Fruit fly (Drosophila melanogaster) whole organism, embryonic: ENCODE results near the gene CG8173.
A peak's percentile ranks its signal among the peaks of the same experiment; 100 is the strongest.

Experiments used
- Abd-B ChIP-seq: fragments of 200-800 bp; sonication (Bioruptor generic); optimal IDR thresholded peaks from 2 replicates; lab custom pipeline; 2018; ENCODE audit warnings: missing biosample characterization, mild to moderate bottlenecking, missing genetic modification characterization, moderate library complexity
- Asciz ChIP-seq: fragments of 200-800 bp; sonication (Bioruptor generic); optimal IDR thresholded peaks from 2 replicates; lab custom pipeline; 2017; ENCODE audit warnings: missing biosample characterization, mild to moderate bottlenecking, missing genetic modification characterization, missing genetic modification reagents
- Bteb2 ChIP-seq: fragments of 200-800 bp; sonication (Bioruptor generic); optimal IDR thresholded peaks from 2 replicates; lab custom pipeline; 2016; ENCODE audit warnings: missing biosample characterization, missing genetic modification characterization
- CG12299 ChIP-seq: fragments of 200-800 bp; sonication (Bioruptor generic); optimal IDR thresholded peaks from 2 replicates; lab custom pipeline; 2018; ENCODE audit warnings: missing biosample characterization, mild to moderate bottlenecking, missing genetic modification characterization
- CG1233 ChIP-seq: fragments of 200-800 bp; sonication (Bioruptor generic); optimal IDR thresholded peaks from 4 replicates; lab custom pipeline; 2018; ENCODE audit warnings: missing biosample characterization, mild to moderate bottlenecking, missing genetic modification characterization
- CG13624 ChIP-seq: fragments of 200-800 bp; sonication (Bioruptor generic); optimal IDR thresholded peaks from 2 replicates; lab custom pipeline; 2016; ENCODE audit warnings: missing biosample characterization, missing genetic modification characterization
- CG14667 ChIP-seq: fragments of 200-800 bp; sonication (Bioruptor generic); IDR thresholded peaks from 2 replicates; pipeline ENCODE4 v1.3.6; 2022; ENCODE audit warnings: missing biosample characterization, missing genetic modification characterization
- CG16779 ChIP-seq: fragments of 200-800 bp; sonication (Bioruptor generic); IDR thresholded peaks from 2 replicates; pipeline ENCODE4 v1.3.6; 2022; ENCODE audit warnings: missing biosample characterization, missing genetic modification characterization
- CG16815 ChIP-seq: fragments of 200-800 bp; sonication (Bioruptor generic); optimal IDR thresholded peaks from 3 replicates; lab custom pipeline; 2017; ENCODE audit warnings: missing biosample characterization, mild to moderate bottlenecking, missing genetic modification characterization
- CG17802 ChIP-seq: fragments of 200-800 bp; sonication (Bioruptor generic); optimal IDR thresholded peaks from 2 replicates; lab custom pipeline; 2018; ENCODE audit warnings: missing biosample characterization, mild to moderate bottlenecking, missing genetic modification characterization, moderate library complexity
- CG17912 ChIP-seq: fragments of 200-800 bp; sonication (Bioruptor generic); optimal IDR thresholded peaks from 2 replicates; lab custom pipeline; 2018; ENCODE audit warnings: missing biosample characterization, mild to moderate bottlenecking, missing genetic modification characterization
- CG32772 ChIP-seq: fragments of 200-800 bp; sonication (Bioruptor generic); IDR thresholded peaks from 2 replicates; pipeline ENCODE4 v1.3.6; 2022; ENCODE audit warnings: missing biosample characterization, missing genetic modification characterization
- CG4854 ChIP-seq: fragments of 200-800 bp; sonication (Bioruptor generic); optimal IDR thresholded peaks from 2 replicates; lab custom pipeline; 2016; ENCODE audit warnings: missing biosample characterization, missing genetic modification characterization, inconsistent platforms
- CG6654 ChIP-seq: fragments of 200-800 bp; sonication (Bioruptor generic); optimal IDR thresholded peaks from 2 replicates; lab custom pipeline; 2017; ENCODE audit warnings: missing biosample characterization, mild to moderate bottlenecking, missing genetic modification characterization
- CG7556 ChIP-seq: fragments of 200-800 bp; sonication (Bioruptor generic); optimal IDR thresholded peaks from 2 replicates; lab custom pipeline; 2017; ENCODE audit warnings: missing biosample characterization, mild to moderate bottlenecking, missing genetic modification characterization
- CG8359 ChIP-seq: fragments of 200-800 bp; sonication (Bioruptor generic); optimal IDR thresholded peaks from 2 replicates; lab custom pipeline; 2017; ENCODE audit warnings: missing biosample characterization, mild to moderate bottlenecking, missing genetic modification characterization, borderline replicate concordance
- CG8944 ChIP-seq: fragments of 200-800 bp; sonication (Bioruptor generic); optimal IDR thresholded peaks from 3 replicates; lab custom pipeline; 2016; ENCODE audit warnings: missing biosample characterization, missing genetic modification characterization
- D19B ChIP-seq: fragments of 200-800 bp; sonication (Bioruptor generic); optimal IDR thresholded peaks from 2 replicates; lab custom pipeline; 2017; ENCODE audit warnings: missing biosample characterization, mild to moderate bottlenecking, missing genetic modification characterization
- Dek ChIP-seq: fragments of 200-800 bp; sonication (Bioruptor generic); optimal IDR thresholded peaks from 3 replicates; lab custom pipeline; 2019; ENCODE audit warnings: missing biosample characterization, mild to moderate bottlenecking, missing genetic modification characterization, moderate library complexity
- Dll ChIP-seq: fragments of 200-800 bp; sonication (Bioruptor generic); IDR thresholded peaks from 4 replicates; pipeline ENCODE4 v1.3.6; 2022; ENCODE audit warnings: missing biosample characterization, missing genetic modification characterization; ENCODE audit not compliant: partially characterized antibody
- Drgx ChIP-seq: fragments of 200-800 bp; sonication (Bioruptor generic); IDR thresholded peaks from 2 replicates; pipeline ENCODE4 v1.3.6; 2022; ENCODE audit warnings: missing biosample characterization, missing genetic modification characterization
- Eip74EF ChIP-seq, 2 experiments: fragments of 200-800 bp in 1 of 2; fragments of >200 bp in 1 of 2; sonication (Bioruptor generic) in 1 of 2; optimal IDR thresholded peaks; 2 replicates each; lab custom pipeline; 2017 to 2019; ENCODE audit warnings: missing biosample characterization in 2 of 2, missing genetic modification characterization in 2 of 2, mild to moderate bottlenecking in 1 of 2, moderate library complexity in 1 of 2
- HLH4C ChIP-seq: fragments of 200-800 bp; sonication (Bioruptor generic); IDR thresholded peaks from 3 replicates; pipeline ENCODE4 v1.3.6; 2022; ENCODE audit warnings: missing biosample characterization, missing genetic modification characterization; ENCODE audit not compliant: partially characterized antibody
- Hmr ChIP-seq: fragments of 200-800 bp; sonication (Bioruptor generic); optimal IDR thresholded peaks from 3 replicates; lab custom pipeline; 2017; ENCODE audit warnings: mild to moderate bottlenecking, missing biosample characterization, missing genetic modification reagents, missing genetic modification characterization
- Nf-YC ChIP-seq: fragments of 200-800 bp; optimal IDR thresholded peaks from 3 replicates; lab custom pipeline; 2019; ENCODE audit warnings: missing biosample characterization, mild to moderate bottlenecking, missing genetic modification characterization, moderate library complexity
- Oli ChIP-seq: fragments of 200-800 bp; sonication (Bioruptor generic); optimal IDR thresholded peaks from 2 replicates; lab custom pipeline; 2018; ENCODE audit warnings: missing biosample characterization, mild to moderate bottlenecking, missing genetic modification characterization, moderate library complexity
- Ptx1 ChIP-seq: fragments of 200-800 bp; sonication (Bioruptor generic); IDR thresholded peaks from 2 replicates; pipeline ENCODE4 v1.3.6; 2022; ENCODE audit warnings: missing biosample characterization, missing genetic modification characterization
- Scr ChIP-seq: fragments of 200-800 bp; sonication (Bioruptor generic); IDR thresholded peaks from 2 replicates; pipeline ENCODE4 v1.3.6; 2022; ENCODE audit warnings: missing biosample characterization, missing genetic modification characterization; ENCODE audit not compliant: partially characterized antibody
- Vsx1 ChIP-seq: fragments of 200-800 bp; sonication (Bioruptor generic); optimal IDR thresholded peaks from 2 replicates; lab custom pipeline; 2017; ENCODE audit warnings: missing biosample characterization, mild to moderate bottlenecking, missing genetic modification characterization, missing genetic modification reagents
- ab ChIP-seq: fragments of 200-800 bp; sonication (Bioruptor generic); optimal IDR thresholded peaks from 2 replicates; lab custom pipeline; 2016; ENCODE audit warnings: missing biosample characterization, missing genetic modification characterization
- abd-A ChIP-seq: fragments of 200-800 bp; sonication (Bioruptor generic); optimal IDR thresholded peaks from 3 replicates; lab custom pipeline; 2019; ENCODE audit warnings: missing biosample characterization, mild to moderate bottlenecking, missing genetic modification characterization, moderate library complexity
- al ChIP-seq: fragments of 200-800 bp; sonication (Bioruptor generic); IDR thresholded peaks from 2 replicates; pipeline ENCODE4 v1.3.6; 2022; ENCODE audit warnings: missing biosample characterization, missing genetic modification characterization
- ap ChIP-seq: fragments of 200-800 bp; sonication (Bioruptor generic); IDR thresholded peaks from 2 replicates; pipeline ENCODE4 v1.3.6; 2022; ENCODE audit warnings: missing biosample characterization, missing genetic modification characterization
- bigmax ChIP-seq: fragments of 200-800 bp; sonication (Bioruptor generic); optimal IDR thresholded peaks from 2 replicates; lab custom pipeline; 2018; ENCODE audit warnings: missing biosample characterization, mild to moderate bottlenecking, missing genetic modification characterization
- dan ChIP-seq: fragments of 200-800 bp; sonication (Bioruptor generic); IDR thresholded peaks from 2 replicates; pipeline ENCODE4 v1.3.6; 2022; ENCODE audit warnings: missing biosample characterization, missing genetic modification characterization
- exex ChIP-seq: fragments of 200-800 bp; sonication (Bioruptor generic); optimal IDR thresholded peaks from 4 replicates; lab custom pipeline; 2018; ENCODE audit warnings: missing biosample characterization, mild to moderate bottlenecking, missing genetic modification characterization, moderate library complexity
- gsb ChIP-seq: fragments of 200-800 bp; sonication (Bioruptor generic); IDR thresholded peaks from 2 replicates; pipeline ENCODE4 v1.3.6; 2022; ENCODE audit warnings: missing biosample characterization, missing genetic modification characterization
- h ChIP-seq: fragments of >200 bp; optimal IDR thresholded peaks from 2 replicates; lab custom pipeline; 2017
- hkb ChIP-seq, 2 experiments: fragments of 200-800 bp in 1 of 2; fragments of >200 bp in 1 of 2; sonication (Bioruptor generic) in 1 of 2; IDR thresholded peaks in 1 of 2; optimal IDR thresholded peaks in 1 of 2; 2 replicates each; pipeline versions ENCODE4 v1.3.6 to Lab custom; 2017 to 2022; ENCODE audit warnings: missing biosample characterization in 1 of 2, missing genetic modification characterization in 1 of 2
- ind ChIP-seq: fragments of 200-800 bp; sonication (Bioruptor generic); optimal IDR thresholded peaks from 3 replicates; lab custom pipeline; 2016; ENCODE audit warnings: missing biosample characterization, missing genetic modification characterization
- kay ChIP-seq: fragments of 200-800 bp; sonication (Bioruptor generic); optimal IDR thresholded peaks from 2 replicates; lab custom pipeline; 2016; ENCODE audit warnings: missing biosample characterization, missing genetic modification characterization
- pan ChIP-seq, 4 experiments: fragments of >200 bp in 3 of 4; fragments of 200-800 bp in 1 of 4; sonication (Bioruptor generic) in 1 of 4; optimal IDR thresholded peaks in 3 of 4; IDR thresholded peaks in 1 of 4; 2 replicates each; pipeline versions ENCODE4 v1.3.6 to Lab custom; 2017 to 2022; ENCODE audit warnings: missing biosample characterization in 2 of 4, missing genetic modification characterization in 2 of 4, mixed read lengths in 1 of 4
- psq ChIP-seq: fragments of 200-800 bp; sonication (Bioruptor generic); optimal IDR thresholded peaks from 2 replicates; lab custom pipeline; 2017; ENCODE audit warnings: missing biosample characterization, missing genetic modification characterization
- row ChIP-seq: fragments of 200-800 bp; sonication (Bioruptor generic); IDR thresholded peaks from 3 replicates; pipeline ENCODE4 v1.3.6; 2022; ENCODE audit warnings: missing biosample characterization, missing genetic modification characterization
- slp2 ChIP-seq: fragments of 200-800 bp; sonication (Bioruptor generic); optimal IDR thresholded peaks from 2 replicates; lab custom pipeline; 2016; ENCODE audit warnings: missing biosample characterization, missing genetic modification characterization
- sna ChIP-seq: fragments of 200-800 bp; sonication (Bioruptor generic); IDR thresholded peaks from 2 replicates; pipeline ENCODE4 v1.3.6; 2022; ENCODE audit warnings: missing biosample characterization, missing genetic modification characterization; ENCODE audit not compliant: partially characterized antibody
- unc-4 ChIP-seq: fragments of 200-800 bp; sonication (Bioruptor generic); IDR thresholded peaks from 2 replicates; pipeline ENCODE4 v1.3.6; 2022; ENCODE audit warnings: missing biosample characterization, missing genetic modification characterization; ENCODE audit not compliant: partially characterized antibody
- vvl ChIP-seq: fragments of 200-800 bp; sonication (Bioruptor generic); IDR thresholded peaks from 2 replicates; pipeline ENCODE4 v1.3.6; 2022; ENCODE audit warnings: missing biosample characterization, missing genetic modification characterization
- wor ChIP-seq: fragments of 200-800 bp; sonication (Bioruptor generic); IDR thresholded peaks from 2 replicates; pipeline ENCODE4 v1.3.6; 2022; ENCODE audit warnings: missing biosample characterization, missing genetic modification characterization

CG8173 gene

dm6 chrX:17696637-17697036 is 12.8 kb downstream of the CG8173 start (continued):
- TF ChIP-seq dan (no peak), Ptx1 (GFP tag; lab: Robert Waterston, UW) (peak; percentile 63), CG16815 (GFP tag; lab: Kevin White, UChicago) (peak; percentile 25), Dek (peak; percentile 70), CG12299 (tag; lab: Kevin White, UChicago) (peak; percentile 51), CG4854 (no peak), Oli (tag; lab: Kevin White, UChicago) (peak; percentile 52), abd-A (no peak), sna (GFP tag; lab: Robert Waterston, UW) (no peak), Eip74EF (GFP tag; optimal IDR thresholded peaks at IDR 0.05; lab: Kevin White, UChicago) (peak in 1 of 2 experiments; percentile 21), CG7556 (GFP tag; lab: Kevin White, UChicago) (peak; percentile 58), bigmax (GFP tag; lab: Kevin White, UChicago) (no peak), Vsx1 (GFP tag; lab: Kevin White, UChicago) (peak; percentile 16), exex (peak; percentile 2), Abd-B (peak; percentile 57), Bteb2 (GFP tag; lab: Kevin White, UChicago) (peak; percentile 11), kay (GFP tag; lab: Kevin White, UChicago) (peak; percentile 0), Scr (GFP tag; lab: Robert Waterston, UW) (no peak), CG17912 (GFP tag; lab: Kevin White, UChicago) (no peak), CG17802 (tag; lab: Kevin White, UChicago) (no peak), vvl (GFP tag; lab: Robert Waterston, UW) (peak; percentile 77), wor (GFP tag; lab: Robert Waterston, UW) (no peak), ind (GFP tag; lab: Kevin White, UChicago) (peak; percentile 39), Dll (GFP tag; lab: Robert Waterston, UW) (no peak), CG8359 (GFP tag; lab: Kevin White, UChicago) (no peak), CG1233 (no peak), CG16779 (GFP tag; lab: Robert Waterston, UW) (0 out of 2 replicates have a peak, but pooled peaks have one; percentile 18), pan (optimal IDR thresholded peaks at IDR 0.05; lab: Kevin White, UChicago) (no peak), pan (GFP tag; optimal IDR thresholded peaks at IDR 0.05 in 1 of 2, IDR thresholded peaks at IDR 0.05 in 1 of 2) (peak in 1 of 2 experiments; percentile 74), gsb (GFP tag; lab: Robert Waterston, UW) (peak; percentile 34; the same call in 1 of the 2 replicates), h (lab: Kevin White, UChicago) (no peak), HLH4C (GFP tag; lab: Robert Waterston, UW) (no peak), D19B (GFP tag; lab: Kevin White, UChicago) (peak; percentile 6), al (GFP tag; lab: Robert Waterston, UW) (peak; percentile 77), CG14667 (GFP tag; lab: Robert Waterston, UW) (peak; percentile 21; the same call in 1 of the 2 replicates), hkb (optimal IDR thresholded peaks at IDR 0.05; lab: Kevin White, UChicago) (no peak), hkb (GFP tag; IDR thresholded peaks at IDR 0.05; lab: Robert Waterston, UW) (peak; percentile 74), Nf-YC (peak; percentile 53), Drgx (GFP tag; lab: Robert Waterston, UW) (0 out of 2 replicates have a peak, but pooled peaks have one; percentile 12), ap (no peak), Hmr (GFP tag; lab: Kevin White, UChicago) (peak; percentile 66), ab (GFP tag; lab: Kevin White, UChicago) (no peak), CG32772 (peak; percentile 48), CG13624 (peak; percentile 42), slp2 (GFP tag; lab: Kevin White, UChicago) (no peak), Asciz (GFP tag; lab: Kevin White, UChicago) (no peak), row (GFP tag; lab: Robert Waterston, UW) (peak; percentile 83), CG8944 (GFP tag; lab: Kevin White, UChicago) (no peak), psq (GFP tag; lab: Kevin White, UChicago) (no peak), CG6654 (GFP tag; lab: Kevin White, UChicago) (no peak), unc-4 (GFP tag; lab: Robert Waterston, UW) (no peak)
